Fruit fly (Drosophila melanogaster): ENCODE data around the gene CG14238.
A peak's percentile ranks its signal among the peaks of the same experiment; 100 is the strongest.

DNA sequence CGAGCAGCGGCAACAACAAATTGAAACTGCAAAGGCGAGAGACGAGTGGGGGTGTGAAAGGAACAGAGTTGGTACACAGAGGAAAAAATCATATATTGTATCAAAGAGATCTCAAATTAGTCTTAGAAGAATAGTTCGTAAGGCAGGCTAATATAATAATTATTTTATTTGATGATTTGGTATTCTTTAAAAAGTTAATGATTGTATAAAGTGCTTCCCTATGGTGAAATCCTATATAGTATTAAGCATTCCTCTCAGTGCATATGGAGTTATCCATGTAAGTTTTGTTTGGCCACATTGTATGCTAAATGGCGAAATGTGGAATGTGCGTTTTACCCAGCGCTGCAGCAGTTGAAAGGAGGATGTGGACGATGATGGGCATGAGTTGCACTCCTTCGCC lies 25.6 kb downstream of the CG14238 start:
- TF ChIP-seq Hr38 (GFP tag; optimal IDR thresholded peaks at IDR 0.05) (no peak), achi (GFP tag; optimal IDR thresholded peaks at IDR 0.05) (peak; percentile 28), Met (GFP tag; optimal IDR thresholded peaks at IDR 0.05) (peak; percentile 58), fd85E (GFP tag; optimal IDR thresholded peaks at IDR 0.05) (no peak), eg (GFP tag; IDR thresholded peaks at IDR 0.05) (no peak), CG34406 (GFP tag; optimal IDR thresholded peaks at IDR 0.05) (peak; percentile 34), CG6854 (GFP tag; optimal IDR thresholded peaks at IDR 0.05) (no peak), cyc (GFP tag; optimal IDR thresholded peaks at IDR 0.05) (peak; percentile 41), CG32006 (GFP tag; optimal IDR thresholded peaks at IDR 0.05) (peak; percentile 39)
